Worm (Caenorhabditis elegans) whole organism, late embryonic: ENCODE measurements around the gene srx-51.
"Not testable (repeated sequence)": the region's sequence is repeated elsewhere in the genome, so short reads cannot be mapped to it uniquely, and the experiment has no call there.

ENCODE experiments used
- C08G9.2 ChIP-seq: sonication (generic microtip); optimal IDR thresholded peaks from 2 replicates; lab custom pipeline; 2016; ENCODE audit warnings: mild to moderate bottlenecking, missing genetic modification characterization, moderate library complexity, missing compliant biosample characterization
- C38D4.7 ChIP-seq: fragments of 200-800 bp; sonication (Bioruptor generic); optimal IDR thresholded peaks from 2 replicates; lab custom pipeline; 2018; ENCODE audit warnings: mild to moderate bottlenecking, missing genetic modification characterization, moderate library complexity, missing compliant biosample characterization
- F13H6.1 ChIP-seq: sonication (generic microtip); optimal IDR thresholded peaks from 2 replicates; lab custom pipeline; 2016; ENCODE audit warnings: missing genetic modification characterization, missing compliant biosample characterization
- K02D7.2 ChIP-seq: sonication (generic microtip); optimal IDR thresholded peaks from 2 replicates; lab custom pipeline; 2017; ENCODE audit warnings: mild to moderate bottlenecking, missing genetic modification characterization, missing compliant biosample characterization
- K09A11.1 ChIP-seq: sonication (generic microtip); optimal IDR thresholded peaks from 2 replicates; lab custom pipeline; 2017; ENCODE audit warnings: antibody characterized with exemption, mild to moderate bottlenecking, missing genetic modification characterization, missing compliant biosample characterization; ENCODE audit not compliant: insufficient read depth
- Y22D7AL.16 ChIP-seq: sonication (generic microtip); optimal IDR thresholded peaks from 2 replicates; lab custom pipeline; 2016; ENCODE audit warnings: missing genetic modification characterization, missing compliant biosample characterization
- ahr-1 ChIP-seq: sonication (generic microtip); optimal IDR thresholded peaks from 2 replicates; lab custom pipeline; 2016; ENCODE audit warnings: missing genetic modification characterization, missing compliant biosample characterization
- ama-1 ChIP-seq: fragments of 150-350 bp; optimal IDR thresholded peaks from 2 replicates; lab custom pipeline; 2014
- ceh-14 ChIP-seq: sonication (generic microtip); optimal IDR thresholded peaks from 2 replicates; lab custom pipeline; 2016; ENCODE audit warnings: missing genotype, missing genetic modification characterization, missing compliant biosample characterization
- ceh-19 ChIP-seq: fragments of 200-800 bp; sonication (Bioruptor generic); optimal IDR thresholded peaks from 2 replicates; lab custom pipeline; 2018; ENCODE audit warnings: mild to moderate bottlenecking, missing genetic modification characterization, missing compliant biosample characterization
- ceh-2 ChIP-seq: sonication (generic microtip); optimal IDR thresholded peaks from 2 replicates; lab custom pipeline; 2016; ENCODE audit warnings: missing genotype, missing genetic modification characterization, missing compliant biosample characterization
- ceh-24 ChIP-seq: sonication (generic microtip); optimal IDR thresholded peaks from 2 replicates; lab custom pipeline; 2016; ENCODE audit warnings: mild to moderate bottlenecking, missing genetic modification characterization, missing compliant biosample characterization
- ceh-34 ChIP-seq: sonication (generic microtip); optimal IDR thresholded peaks from 2 replicates; lab custom pipeline; 2016; ENCODE audit warnings: mild to moderate bottlenecking, missing genetic modification characterization, missing compliant biosample characterization
- che-1 ChIP-seq: sonication (generic microtip); optimal IDR thresholded peaks from 2 replicates; lab custom pipeline; 2016; ENCODE audit warnings: mild to moderate bottlenecking, missing genetic modification characterization, missing compliant biosample characterization
- elt-2 ChIP-seq: sonication (generic microtip); optimal IDR thresholded peaks from 2 replicates; lab custom pipeline; 2016; ENCODE audit warnings: missing genetic modification reagents, missing genetic modification characterization, missing compliant biosample characterization
- eyg-1 ChIP-seq: sonication (generic microtip); optimal IDR thresholded peaks from 2 replicates; lab custom pipeline; 2016; ENCODE audit warnings: missing genotype, missing genetic modification characterization, missing compliant biosample characterization
- fax-1 ChIP-seq: sonication (generic microtip); optimal IDR thresholded peaks from 2 replicates; lab custom pipeline; 2016; ENCODE audit warnings: missing genotype, missing genetic modification characterization, missing compliant biosample characterization
- fkh-10 ChIP-seq: fragments of 150-350 bp; optimal IDR thresholded peaks from 2 replicates; lab custom pipeline; 2014; ENCODE audit warnings: missing biosample characterization, missing genetic modification reagents, missing genetic modification characterization
- gmeb-2 ChIP-seq: sonication (generic microtip); optimal IDR thresholded peaks from 2 replicates; lab custom pipeline; 2016; ENCODE audit warnings: missing genetic modification characterization, inconsistent platforms, missing compliant biosample characterization
- hlh-30 ChIP-seq: sonication (generic microtip); optimal IDR thresholded peaks from 2 replicates; lab custom pipeline; 2017; ENCODE audit warnings: antibody characterized with exemption, missing genetic modification characterization, missing compliant biosample characterization; ENCODE audit not compliant: insufficient read depth
- hlh-6 ChIP-seq: sonication (generic microtip); optimal IDR thresholded peaks from 2 replicates; lab custom pipeline; 2016; ENCODE audit warnings: missing genotype, missing genetic modification characterization, missing compliant biosample characterization
- lim-6 ChIP-seq: sonication (generic microtip); optimal IDR thresholded peaks from 2 replicates; lab custom pipeline; 2016; ENCODE audit warnings: missing genetic modification characterization, missing compliant biosample characterization
- madf-2 ChIP-seq: sonication (generic microtip); optimal IDR thresholded peaks from 2 replicates; lab custom pipeline; 2017; ENCODE audit warnings: missing genetic modification characterization, missing compliant biosample characterization
- mec-3 ChIP-seq: sonication (generic microtip); optimal IDR thresholded peaks from 2 replicates; lab custom pipeline; 2016; ENCODE audit warnings: borderline replicate concordance, missing genetic modification characterization, missing compliant biosample characterization
- npax-4 ChIP-seq: sonication (generic microtip); optimal IDR thresholded peaks from 2 replicates; lab custom pipeline; 2016; ENCODE audit warnings: missing genetic modification characterization, missing compliant biosample characterization
- pat-9 ChIP-seq: fragments of 200-800 bp; sonication (Bioruptor generic); optimal IDR thresholded peaks from 2 replicates; lab custom pipeline; 2018; ENCODE audit warnings: mild to moderate bottlenecking, missing genetic modification characterization, moderate library complexity, missing compliant biosample characterization
- rnt-1 ChIP-seq: sonication (generic microtip); optimal IDR thresholded peaks from 2 replicates; lab custom pipeline; 2016; ENCODE audit warnings: missing genetic modification characterization, missing compliant biosample characterization
- sdc-2 ChIP-seq: sonication (generic microtip); optimal IDR thresholded peaks from 2 replicates; lab custom pipeline; 2016; ENCODE audit warnings: missing genotype, missing genetic modification characterization, missing compliant biosample characterization
- sox-2 ChIP-seq: fragments of 200-800 bp; sonication (Bioruptor generic); IDR thresholded peaks from 2 replicates; pipeline ENCODE4 v1.3.6; 2022; ENCODE audit warnings: missing genetic modification reagents, missing genetic modification characterization, missing compliant biosample characterization
- tbx-7 ChIP-seq: sonication (generic microtip); optimal IDR thresholded peaks from 2 replicates; lab custom pipeline; 2016; ENCODE audit warnings: missing genotype, missing genetic modification characterization, missing compliant biosample characterization
- ttx-3 ChIP-seq: sonication (generic microtip); optimal IDR thresholded peaks from 2 replicates; lab custom pipeline; 2016; ENCODE audit warnings: missing genetic modification reagents, missing genetic modification characterization, missing compliant biosample characterization
- unc-3 ChIP-seq, 2 experiments: fragments of 200-800 bp in 1 of 2; sonication (Bioruptor generic) in 1 of 2; sonication (generic microtip) in 1 of 2; conservative IDR thresholded peaks in 1 of 2; optimal IDR thresholded peaks in 1 of 2; 2 replicates each; pipeline versions ENCODE4 v1.3.6 to Lab custom; 2016 to 2022; ENCODE audit warnings: missing compliant biosample characterization in 2 of 2, missing genetic modification characterization in 2 of 2, missing genetic modification reagents in 1 of 2
- unc-42 ChIP-seq: sonication (generic microtip); optimal IDR thresholded peaks from 2 replicates; lab custom pipeline; 2016; ENCODE audit warnings: missing genotype, missing genetic modification characterization, missing compliant biosample characterization
- zip-5 ChIP-seq: sonication (generic microtip); optimal IDR thresholded peaks from 2 replicates; lab custom pipeline; 2016; ENCODE audit warnings: missing genetic modification characterization, missing compliant biosample characterization

Gene srx-51

ce11 chrV:15250304-15250703 lies 31.4 kb upstream of the srx-51 start, which contains the start of gene srd-28:
srd-28 (plus strand) TSS chrV:15250604.
- not testable (repeated sequence) for TF ChIP-seq pat-9; C08G9.2 (tag; lab: Kevin White, UChicago); ceh-2 (tag; lab: Kevin White, UChicago)

- TF ChIP-seq tbx-7 (tag; lab: Kevin White, UChicago), result no peak
- TF ChIP-seq gmeb-2 (tag; lab: Kevin White, UChicago), result no peak
- TF ChIP-seq sdc-2 (tag; lab: Kevin White, UChicago), result no peak
Measured at ce11 chrV:15252082-15252481, 29.6 kb upstream of the srx-51 start, which contains the start of gene srbc-76. srbc-76 (plus strand) TSS chrV:15252382.

- TF ChIP-seq lim-6 (no peak), unc-3 (GFP tag; conservative IDR thresholded peaks at IDR 0.05; lab: Robert Waterston, UW) (no peak), unc-3 (tag; optimal IDR thresholded peaks at IDR 0.05; lab: Kevin White, UChicago) (no peak), hlh-6 (tag; lab: Kevin White, UChicago) (no peak), gmeb-2 (tag; lab: Kevin White, UChicago) (no peak), C38D4.7 (no peak), ceh-34 (no peak), che-1 (tag; lab: Kevin White, UChicago) (no peak), ttx-3 (tag; lab: Kevin White, UChicago) (no peak), sox-2 (GFP tag; lab: Robert Waterston, UW) (no peak), K09A11.1 (tag; lab: Kevin White, UChicago) (no peak), rnt-1 (no peak), ceh-14 (tag; lab: Kevin White, UChicago) (no peak), pat-9 (no peak), madf-2 (tag; lab: Kevin White, UChicago) (no peak), hlh-30 (tag; lab: Kevin White, UChicago) (no peak), ahr-1 (tag; lab: Kevin White, UChicago) (no peak)
Measured at ce11 chrV:15253529-15253928, 28.2 kb upstream of the srx-51 start, which contains the start of gene srbc-75. srbc-75 (plus strand) TSS chrV:15253829.

ce11 chrV:15256669-15257068 lies 25.0 kb upstream of the srx-51 start, which contains the start of gene srsx-39:
srsx-39 (minus strand) TSS chrV:15256769.
- TF ChIP-seq Y22D7AL.16; unc-42 (tag; lab: Kevin White, UChicago); fkh-10 (GFP tag; lab: Kevin White, UChicago): not testable (repeated sequence)

ce11 chrV:15259049-15259448 lies 22.6 kb upstream of the srx-51 start, which contains the start of gene srsx-37:
srsx-37 (minus strand) TSS chrV:15259149.
- TF ChIP-seq ama-1 (lab: Kevin White, UChicago), result no peak
- TF ChIP-seq ceh-19 (GFP tag; lab: Kevin White, UChicago), result no peak
- TF ChIP-seq elt-2 (tag; lab: Kevin White, UChicago), result no peak
- no peak for TF ChIP-seq eyg-1 (tag; lab: Kevin White, UChicago)
- TF ChIP-seq npax-4 (tag; lab: Kevin White, UChicago), result no peak
- no peak for TF ChIP-seq Y22D7AL.16
- TF ChIP-seq F13H6.1, result no peak
- TF ChIP-seq K02D7.2 (tag; lab: Kevin White, UChicago), result no peak
- no peak for TF ChIP-seq lim-6
- no peak for TF ChIP-seq zip-5 (tag; lab: Kevin White, UChicago)
- no peak for TF ChIP-seq fax-1
- no peak for TF ChIP-seq ceh-24 (tag; lab: Kevin White, UChicago)
- no peak for TF ChIP-seq mec-3 (tag; lab: Kevin White, UChicago)
- no peak for TF ChIP-seq gmeb-2 (tag; lab: Kevin White, UChicago)
